Worm (Caenorhabditis elegans): ENCODE results near the gene F14B8.4.
"Not testable (repeated sequence)": the region's sequence is repeated elsewhere in the genome, so short reads cannot be mapped to it uniquely, and the experiment has no call there.

Gene F14B8.4

DNA sequence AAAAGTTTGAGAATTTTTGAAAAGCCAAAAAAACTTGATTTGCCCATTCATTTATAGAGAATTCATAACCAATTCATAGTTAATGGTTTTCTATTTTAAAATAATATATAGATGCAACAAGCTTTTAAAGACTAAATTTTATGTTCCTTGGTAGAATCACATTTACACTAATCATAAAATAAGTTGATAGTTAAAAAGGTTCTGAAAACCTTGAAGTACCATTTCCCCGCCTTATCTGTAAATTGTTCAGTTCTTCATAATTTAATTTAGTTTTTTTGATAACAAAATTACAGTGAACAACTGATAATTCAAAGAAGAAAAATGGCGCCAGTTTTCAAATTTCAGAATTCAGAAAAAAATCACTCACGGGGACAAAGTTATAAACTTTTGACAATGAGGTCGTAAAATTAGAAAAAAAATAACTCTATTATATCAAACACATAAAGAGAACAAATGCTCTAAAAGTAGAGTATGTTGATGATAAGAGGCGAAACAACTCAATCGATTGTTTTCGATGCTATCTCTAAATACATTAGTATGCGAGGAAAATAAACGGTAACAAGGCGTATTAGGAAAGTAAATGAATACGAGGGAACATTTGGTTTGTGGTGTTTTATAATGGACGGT is 14.4 kb downstream of the F14B8.4 start, which contains the start of gene F41C6.7:
Gene F41C6.7 (minus strand): TSS at position 51 of the 627 bp plus-strand sequence.
- peak; percentile 72 for TF ChIP-seq pqm-1 (tag; optimal IDR thresholded peaks at IDR 0.05)
- peak; percentile 8 for TF ChIP-seq pha-4 (tag; optimal IDR thresholded peaks at IDR 0.05)
- peak; percentile 88 for TF ChIP-seq elt-2 (tag; optimal IDR thresholded peaks at IDR 0.05)
- TF ChIP-seq lsy-12 (tag; optimal IDR thresholded peaks at IDR 0.05): no peak

DNA sequence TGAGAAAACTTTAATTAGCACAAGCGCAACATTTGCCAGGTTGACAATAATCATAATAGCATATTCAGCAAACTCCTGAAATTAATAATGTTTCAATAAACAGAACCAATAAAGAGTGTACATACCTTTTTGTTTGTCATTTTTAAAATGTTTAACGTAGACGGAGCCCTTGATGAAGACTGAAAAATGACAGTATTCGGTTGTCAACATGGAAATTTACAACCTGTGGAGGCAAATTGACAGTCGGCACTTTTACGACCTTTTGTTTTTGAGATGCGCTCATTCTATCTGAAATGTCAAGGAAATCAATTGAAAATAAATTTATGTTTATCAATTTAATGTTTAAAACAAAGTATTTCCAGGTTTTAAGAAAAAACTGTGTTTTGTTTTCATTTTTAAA is 15.3 kb downstream of the F14B8.4 start:
- TF ChIP-seq ceh-9 (tag; optimal IDR thresholded peaks at IDR 0.05): no peak
- peak; percentile 48 for TF ChIP-seq pha-4 (tag; optimal IDR thresholded peaks at IDR 0.05)
- TF ChIP-seq elt-2 (tag; optimal IDR thresholded peaks at IDR 0.05): peak; percentile 59
- TF ChIP-seq ceh-28 (tag; optimal IDR thresholded peaks at IDR 0.05): no peak
- TF ChIP-seq pqm-1 (tag; optimal IDR thresholded peaks at IDR 0.05): peak; percentile 5

DNA sequence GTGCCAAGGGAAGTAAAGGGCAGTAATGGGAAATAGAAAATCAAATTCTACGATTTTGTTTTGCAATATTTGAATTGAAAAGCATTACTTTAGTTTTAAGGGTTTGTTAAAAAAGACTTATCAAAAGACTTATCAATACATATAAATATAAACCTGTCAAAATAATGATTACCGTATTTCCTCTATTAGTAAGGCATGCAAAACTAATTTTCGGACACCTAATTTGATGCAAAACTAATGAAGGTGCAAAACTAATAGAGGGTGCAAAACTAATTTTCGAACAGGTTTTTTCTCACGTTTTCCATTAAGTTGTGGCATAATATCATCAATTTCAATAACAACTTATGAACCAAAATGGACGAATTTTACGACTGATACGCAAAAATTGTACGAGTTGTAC is 18.0 kb downstream of the F14B8.4 start, which contains the start of gene F41C6.6:
Gene F41C6.6 (minus strand): TSS at position 101 of the 400 bp plus-strand sequence.
- not testable (repeated sequence) for TF ChIP-seq skn-1, nhr-237, elt-3 (tag; optimal IDR thresholded peaks at IDR 0.05)

DNA sequence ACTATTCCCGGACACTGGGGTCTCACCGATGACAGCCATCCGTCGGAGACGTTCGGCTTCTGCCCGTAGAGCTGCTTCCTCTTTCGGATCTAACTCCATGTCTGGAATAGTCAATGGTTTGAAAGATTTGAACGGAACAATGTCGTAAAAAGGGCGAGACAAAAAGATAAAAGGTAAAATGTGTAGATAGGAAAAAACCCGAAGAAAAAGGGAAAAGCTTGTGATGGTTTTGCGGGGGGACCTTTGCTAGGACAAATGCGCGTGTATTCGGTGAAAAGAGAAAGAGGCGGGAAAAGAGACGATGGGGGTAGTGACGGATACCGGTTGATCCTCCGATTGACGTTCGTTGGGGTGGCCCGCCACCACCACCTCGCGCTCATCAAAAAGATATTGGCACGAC is 22.3 kb downstream of the F14B8.4 start, which contains the start of gene col-173:
Gene col-173 (minus strand): TSS at position 101 of the 400 bp plus-strand sequence.
- TF ChIP-seq ama-1 (optimal IDR thresholded peaks at IDR 0.05) (no peak), fkh-2 (tag; optimal IDR thresholded peaks at IDR 0.05) (no peak), mdl-1 (tag; optimal IDR thresholded peaks at IDR 0.05) (no peak), tbx-2 (tag; optimal IDR thresholded peaks at IDR 0.05) (no peak), ZK546.5 (tag; optimal IDR thresholded peaks at IDR 0.05) (no peak), nhr-12 (tag; optimal IDR thresholded peaks at IDR 0.05) (no peak), ceh-16 (tag; optimal IDR thresholded peaks at IDR 0.05) (no peak), lsy-12 (tag; optimal IDR thresholded peaks at IDR 0.05) (no peak), egl-27 (tag; optimal IDR thresholded peaks at IDR 0.05) (no peak), fkh-10 (GFP tag; optimal IDR thresholded peaks at IDR 0.05) (no peak), mml-1 (tag; optimal IDR thresholded peaks at IDR 0.05) (no peak), nhr-237 (tag; optimal IDR thresholded peaks at IDR 0.05) (no peak), elt-2 (tag; optimal IDR thresholded peaks at IDR 0.05) (no peak), eor-1 (tag; optimal IDR thresholded peaks at IDR 0.05) (no peak), lin-15B (tag; optimal IDR thresholded peaks at IDR 0.05) (no peak), nhr-23 (tag; optimal IDR thresholded peaks at IDR 0.05) (no peak), ztf-11 (tag; optimal IDR thresholded peaks at IDR 0.05) (no peak)

DNA sequence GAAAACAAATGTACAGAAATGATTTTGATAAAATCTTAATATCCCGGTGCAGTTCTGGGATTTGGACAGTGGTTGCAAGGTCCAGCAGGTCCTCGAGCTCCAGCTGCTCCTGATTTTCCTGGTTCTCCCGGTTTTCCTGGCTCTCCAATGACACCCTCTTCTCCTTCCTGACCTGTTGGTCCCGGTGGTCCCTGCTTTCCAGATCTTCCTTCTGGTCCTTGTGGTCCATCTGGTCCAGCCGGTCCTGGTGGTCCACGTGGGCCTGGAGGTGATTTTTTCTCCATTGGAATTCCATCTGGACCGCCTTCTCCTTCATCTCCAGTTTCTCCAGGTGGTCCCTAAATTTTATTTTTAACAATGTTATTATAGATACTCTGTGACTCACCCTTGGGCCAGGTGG is 24.5 kb downstream of the F14B8.4 start:
- no peak for TF ChIP-seq pqm-1 (tag; optimal IDR thresholded peaks at IDR 0.05)
- TF ChIP-seq ceh-9 (tag; optimal IDR thresholded peaks at IDR 0.05): no peak
- TF ChIP-seq daf-12 (tag; optimal IDR thresholded peaks at IDR 0.05): no peak
- no peak for TF ChIP-seq tbx-2 (tag; optimal IDR thresholded peaks at IDR 0.05)
- no peak for TF ChIP-seq ama-1 (optimal IDR thresholded peaks at IDR 0.05)
- no peak for TF ChIP-seq nhr-76 (tag; optimal IDR thresholded peaks at IDR 0.05)
- TF ChIP-seq nhr-28 (tag; optimal IDR thresholded peaks at IDR 0.05): no peak
- no peak for TF ChIP-seq elt-1 (tag; optimal IDR thresholded peaks at IDR 0.05)
- no peak for TF ChIP-seq nhr-11 (tag; optimal IDR thresholded peaks at IDR 0.05)
- TF ChIP-seq ZK546.5 (tag; optimal IDR thresholded peaks at IDR 0.05): no peak
- TF ChIP-seq elt-2 (tag; optimal IDR thresholded peaks at IDR 0.05): no peak
- no peak for TF ChIP-seq eor-1 (tag; optimal IDR thresholded peaks at IDR 0.05)
- no peak for TF ChIP-seq ceh-16 (tag; optimal IDR thresholded peaks at IDR 0.05)
- no peak for TF ChIP-seq skn-1 (tag; optimal IDR thresholded peaks at IDR 0.05)

DNA sequence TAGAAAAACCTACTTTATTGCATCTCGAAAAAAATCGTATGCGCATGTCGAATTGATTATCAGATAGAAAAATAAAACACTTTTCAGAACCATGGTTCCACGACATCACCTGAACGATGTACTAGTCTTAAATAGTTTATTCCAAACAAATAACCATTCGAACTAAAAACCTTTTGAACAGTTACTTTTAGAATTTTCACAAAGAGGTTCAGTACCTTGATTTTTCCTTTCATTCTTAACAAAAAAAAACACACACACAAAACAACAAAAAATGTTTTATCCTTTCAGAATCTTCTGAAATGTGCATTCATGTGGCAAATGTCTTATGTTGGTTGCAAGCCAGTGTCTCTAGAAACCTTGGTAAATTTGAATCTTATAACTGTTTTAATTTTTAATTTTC is 25.0 kb downstream of the F14B8.4 start, which contains the start of gene F41C6.4:
Gene F41C6.4 (minus strand): TSS at position 101 of the 400 bp plus-strand sequence.
- no peak for TF ChIP-seq pqm-1 (tag; optimal IDR thresholded peaks at IDR 0.05)
- no peak for TF ChIP-seq hmg-11 (tag; optimal IDR thresholded peaks at IDR 0.05)
- no peak for TF ChIP-seq ama-1 (optimal IDR thresholded peaks at IDR 0.05)
- TF ChIP-seq nhr-77 (tag; optimal IDR thresholded peaks at IDR 0.05): no peak
- TF ChIP-seq R02D3.7 (tag; optimal IDR thresholded peaks at IDR 0.05): no peak
- no peak for TF ChIP-seq nhr-12 (tag; optimal IDR thresholded peaks at IDR 0.05)
- TF ChIP-seq egl-27 (tag; optimal IDR thresholded peaks at IDR 0.05): no peak
- no peak for TF ChIP-seq ceh-16 (tag; optimal IDR thresholded peaks at IDR 0.05)
